Fruit fly (Drosophila melanogaster) whole organism, pupa: ENCODE results near the gene ND-B14.5B.
A peak's percentile ranks its signal among the peaks of the same experiment; 100 is the strongest.

Experiments
- CG10348 ChIP-seq: fragments of 200-800 bp; sonication (Bioruptor generic); IDR thresholded peaks from 2 replicates; pipeline ENCODE4 v1.3.6; 2022; ENCODE audit warnings: missing biosample characterization, missing genetic modification characterization
- CG12605 ChIP-seq: fragments of 200-800 bp; sonication (Bioruptor generic); IDR thresholded peaks from 2 replicates; pipeline ENCODE4 v1.3.6; 2022; ENCODE audit warnings: missing biosample characterization, missing genetic modification characterization
- CG13204 ChIP-seq: fragments of 200-800 bp; sonication (Bioruptor generic); optimal IDR thresholded peaks from 2 replicates; lab custom pipeline; 2018; ENCODE audit warnings: missing biosample characterization, mild to moderate bottlenecking, missing genetic modification characterization, moderate library complexity
- CG14655 ChIP-seq: fragments of 200-800 bp; sonication (Bioruptor generic); optimal IDR thresholded peaks from 3 replicates; lab custom pipeline; 2017; ENCODE audit warnings: mild to moderate bottlenecking, missing biosample characterization, missing genetic modification reagents, missing genetic modification characterization
- CG15710 ChIP-seq: fragments of 200-800 bp; sonication (Bioruptor generic); optimal IDR thresholded peaks from 2 replicates; lab custom pipeline; 2018; ENCODE audit warnings: missing biosample characterization, mild to moderate bottlenecking, missing genetic modification characterization, moderate library complexity
- CG17806 ChIP-seq: fragments of 200-800 bp; sonication (Bioruptor generic); optimal IDR thresholded peaks from 2 replicates; lab custom pipeline; 2018; ENCODE audit warnings: missing biosample characterization, mild to moderate bottlenecking, missing genetic modification characterization, moderate library complexity
- CG32121 ChIP-seq: fragments of 200-800 bp; sonication (Bioruptor generic); IDR thresholded peaks from 2 replicates; pipeline ENCODE4 v1.3.6; 2022; ENCODE audit warnings: missing biosample characterization, missing genetic modification characterization
- CG34367 ChIP-seq: fragments of 200-800 bp; sonication (Bioruptor generic); optimal IDR thresholded peaks from 2 replicates; lab custom pipeline; 2018; ENCODE audit warnings: missing biosample characterization, mild to moderate bottlenecking, missing genetic modification characterization
- CG4496 ChIP-seq: fragments of 200-800 bp; sonication (Bioruptor generic); IDR thresholded peaks from 3 replicates; pipeline ENCODE4 v1.3.6; 2022; ENCODE audit warnings: missing biosample characterization, missing genetic modification characterization
- CG8159 ChIP-seq: fragments of 200-800 bp; sonication (Bioruptor generic); optimal IDR thresholded peaks from 3 replicates; lab custom pipeline; 2018; ENCODE audit warnings: missing biosample characterization, mild to moderate bottlenecking, missing genetic modification characterization, moderate library complexity
- CG8301 ChIP-seq: fragments of 200-800 bp; sonication (Bioruptor generic); optimal IDR thresholded peaks from 2 replicates; lab custom pipeline; 2018; ENCODE audit warnings: missing biosample characterization, mild to moderate bottlenecking, missing genetic modification characterization
- CG9948 ChIP-seq: fragments of 200-800 bp; sonication (Bioruptor generic); optimal IDR thresholded peaks from 2 replicates; lab custom pipeline; 2018; ENCODE audit warnings: missing biosample characterization, mild to moderate bottlenecking, missing genetic modification characterization, moderate library complexity
- D1 ChIP-seq: fragments of 200-800 bp; sonication (Bioruptor generic); optimal IDR thresholded peaks from 2 replicates; lab custom pipeline; 2018; ENCODE audit warnings: missing biosample characterization, mild to moderate bottlenecking, missing genetic modification characterization, moderate library complexity
- EcR ChIP-seq: fragments of 200-800 bp; sonication (Bioruptor generic); optimal IDR thresholded peaks from 3 replicates; lab custom pipeline; 2019; ENCODE audit warnings: missing biosample characterization, missing genetic modification characterization, mild to moderate bottlenecking, moderate library complexity, missing genetic modification reagents
- Ets98B ChIP-seq: fragments of 200-800 bp; sonication (Bioruptor generic); IDR thresholded peaks from 2 replicates; pipeline ENCODE4 v1.3.6; 2022; ENCODE audit warnings: missing biosample characterization, missing genetic modification characterization
- Pif1A ChIP-seq: fragments of 200-800 bp; sonication (Bioruptor generic); optimal IDR thresholded peaks from 3 replicates; lab custom pipeline; 2016; ENCODE audit warnings: missing biosample characterization, missing genetic modification characterization
- Pif1B ChIP-seq: fragments of 200-800 bp; sonication (Bioruptor generic); optimal IDR thresholded peaks from 3 replicates; lab custom pipeline; 2016; ENCODE audit warnings: missing biosample characterization, missing genetic modification characterization
- Snoo ChIP-seq: fragments of 200-800 bp; sonication (Bioruptor generic); optimal IDR thresholded peaks from 3 replicates; lab custom pipeline; 2017; ENCODE audit warnings: missing biosample characterization, mild to moderate bottlenecking, missing genetic modification characterization, inconsistent platforms
- fd96Ca ChIP-seq: fragments of 200-800 bp; sonication (Bioruptor generic); IDR thresholded peaks from 3 replicates; pipeline ENCODE4 v1.3.6; 2022; ENCODE audit warnings: missing biosample characterization, missing genetic modification characterization
- gl ChIP-seq: fragments of 200-800 bp; sonication (Bioruptor generic); optimal IDR thresholded peaks from 2 replicates; lab custom pipeline; 2018; ENCODE audit warnings: missing biosample characterization, mild to moderate bottlenecking, missing genetic modification characterization
- rn ChIP-seq: fragments of 200-800 bp; sonication (Bioruptor generic); IDR thresholded peaks from 2 replicates; pipeline ENCODE4 v1.3.6; 2022; ENCODE audit warnings: missing biosample characterization, missing genetic modification characterization

Gene ND-B14.5B

DNA sequence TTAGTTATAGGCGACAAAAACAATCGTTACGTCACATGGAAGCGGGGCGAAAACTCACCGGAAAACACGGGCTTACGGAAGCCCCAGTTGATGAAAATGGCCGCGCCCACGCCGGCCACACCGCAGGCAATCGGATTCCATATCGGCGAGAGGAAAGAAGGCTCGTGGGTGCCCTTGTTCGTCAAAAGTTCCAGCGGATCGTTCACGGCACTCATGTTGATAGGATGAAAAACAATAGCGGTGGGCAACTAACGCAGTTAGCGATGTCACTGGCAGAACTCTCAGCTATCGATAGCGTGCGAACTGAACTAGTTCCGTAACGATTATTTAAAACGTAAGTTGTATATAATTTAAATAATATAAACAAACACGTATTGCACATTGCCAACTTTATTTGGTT, at the start of gene ND-B14.5B:
TSS of gene ND-B14.5B (minus strand) at position 379 of the 400 bp plus-strand sequence.
- TF ChIP-seq CG9948 (tag; lab: Kevin White, UChicago) (no peak), Pif1A (no peak), CG12605 (GFP tag; lab: Robert Waterston, UW) (no peak), CG8159 (tag; lab: Kevin White, UChicago) (no peak), CG15710 (tag; lab: Kevin White, UChicago) (no peak), gl (tag; lab: Kevin White, UChicago) (no peak), CG13204 (GFP tag; lab: Kevin White, UChicago) (no peak)

DNA sequence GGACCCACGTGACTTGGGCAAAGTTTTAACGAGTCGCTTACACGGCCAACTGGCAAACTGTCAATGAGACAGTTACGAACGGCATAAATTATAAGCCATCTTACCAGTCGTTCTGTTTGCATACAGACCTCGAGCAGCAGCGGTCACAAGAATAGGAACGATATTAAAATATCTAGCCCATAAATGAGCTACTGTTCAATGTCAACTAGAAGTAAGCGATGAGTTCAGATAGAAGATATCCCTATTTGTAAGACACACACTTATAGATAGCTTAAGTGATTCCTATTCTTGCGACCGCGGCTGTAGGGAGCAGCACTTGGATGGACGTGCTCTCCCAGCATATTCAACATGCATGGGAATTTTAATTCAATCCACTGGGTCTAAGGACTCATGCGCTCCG, 43.2 kb upstream of the ND-B14.5B start:
- TF ChIP-seq CG34367 (tag; lab: Kevin White, UChicago) (peak; percentile 45), CG8301 (tag; lab: Kevin White, UChicago) (peak; percentile 33), CG8159 (tag; lab: Kevin White, UChicago) (peak; percentile 50), CG15710 (tag; lab: Kevin White, UChicago) (peak; percentile 51), EcR (no peak), rn (GFP tag; lab: Robert Waterston, UW) (no peak), CG10348 (GFP tag; lab: Robert Waterston, UW) (no peak), gl (tag; lab: Kevin White, UChicago) (no peak), CG32121 (no peak), CG13204 (GFP tag; lab: Kevin White, UChicago) (no peak), CG4496 (GFP tag; lab: Robert Waterston, UW) (no peak; the same call in 2 of the 3 replicates), fd96Ca (GFP tag; lab: Robert Waterston, UW) (0 out of 3 replicates have a peak, but pooled peaks have one; percentile 33), CG9948 (tag; lab: Kevin White, UChicago) (no peak), CG14655 (GFP tag; lab: Kevin White, UChicago) (peak; percentile 39), CG17806 (tag; lab: Kevin White, UChicago) (no peak), CG12605 (GFP tag; lab: Robert Waterston, UW) (0 out of 2 replicates have a peak, but pooled peaks have one; percentile 17), Pif1B (no peak), Pif1A (peak; percentile 27), D1 (no peak), Snoo (tag; lab: Kevin White, UChicago) (no peak), Ets98B (no peak)

DNA sequence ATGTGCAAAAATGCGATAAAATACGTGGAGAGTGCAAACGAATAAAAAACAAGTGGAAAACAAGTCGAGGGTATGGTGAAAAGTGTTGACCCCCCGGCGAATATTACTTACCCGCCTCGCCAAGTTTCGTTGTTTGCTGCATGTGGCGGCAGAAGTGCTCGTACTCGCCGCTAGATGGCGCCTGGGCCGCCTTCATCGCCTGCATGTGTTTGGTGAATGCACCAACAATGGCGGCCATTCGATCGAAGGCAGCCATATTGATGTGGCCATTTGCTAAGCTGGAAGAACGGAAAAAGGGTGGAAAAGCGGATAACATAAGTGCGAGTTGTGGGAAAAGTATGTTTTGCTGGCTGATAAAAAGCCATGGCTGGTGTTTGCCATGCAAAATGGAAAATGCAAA, 37.6 kb upstream of the ND-B14.5B start:
- TF ChIP-seq CG13204 (GFP tag; lab: Kevin White, UChicago) = no peak
- TF ChIP-seq EcR = no peak
- no peak for TF ChIP-seq CG17806 (tag; lab: Kevin White, UChicago)
- no peak for TF ChIP-seq Ets98B
- TF ChIP-seq fd96Ca (GFP tag; lab: Robert Waterston, UW) = no peak
- no peak for TF ChIP-seq CG4496 (GFP tag; lab: Robert Waterston, UW)
- no peak for TF ChIP-seq CG8159 (tag; lab: Kevin White, UChicago)
- no peak for TF ChIP-seq CG8301 (tag; lab: Kevin White, UChicago)
- TF ChIP-seq Pif1B = no peak
- TF ChIP-seq CG12605 (GFP tag; lab: Robert Waterston, UW) = no peak
- no peak for TF ChIP-seq CG9948 (tag; lab: Kevin White, UChicago)
- no peak for TF ChIP-seq Snoo (tag; lab: Kevin White, UChicago)
- no peak for TF ChIP-seq CG32121
- TF ChIP-seq rn (GFP tag; lab: Robert Waterston, UW) = no peak
- TF ChIP-seq CG14655 (GFP tag; lab: Kevin White, UChicago) = no peak
- TF ChIP-seq D1 = no peak
- no peak for TF ChIP-seq CG10348 (GFP tag; lab: Robert Waterston, UW)
- no peak for TF ChIP-seq gl (tag; lab: Kevin White, UChicago)
- TF ChIP-seq Pif1A = no peak
- no peak for TF ChIP-seq CG34367 (tag; lab: Kevin White, UChicago)

DNA sequence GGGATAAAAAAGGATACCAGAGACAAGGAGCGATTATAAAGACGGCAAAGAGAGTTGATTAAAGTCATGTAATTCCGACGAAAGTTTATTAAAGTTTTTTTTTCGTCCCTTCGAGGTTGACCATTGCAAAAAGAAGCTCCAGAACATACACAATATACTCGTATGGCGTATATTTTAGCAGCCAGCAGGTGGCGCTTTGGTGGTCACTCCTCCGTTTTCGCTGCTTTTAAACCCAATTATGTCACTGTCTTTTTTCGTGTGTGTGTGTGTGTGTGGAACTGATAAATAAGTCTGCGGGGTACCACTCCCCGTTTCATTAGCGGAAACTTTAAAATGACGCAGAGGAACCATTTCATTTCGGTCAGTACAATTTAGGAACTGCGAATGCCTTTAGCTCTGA, 34.0 kb upstream of the ND-B14.5B start:
- TF ChIP-seq Pif1B (no peak), EcR (no peak), Ets98B (no peak), Snoo (tag; lab: Kevin White, UChicago) (no peak), D1 (no peak), Pif1A (no peak), gl (tag; lab: Kevin White, UChicago) (no peak), CG15710 (tag; lab: Kevin White, UChicago) (no peak)

DNA sequence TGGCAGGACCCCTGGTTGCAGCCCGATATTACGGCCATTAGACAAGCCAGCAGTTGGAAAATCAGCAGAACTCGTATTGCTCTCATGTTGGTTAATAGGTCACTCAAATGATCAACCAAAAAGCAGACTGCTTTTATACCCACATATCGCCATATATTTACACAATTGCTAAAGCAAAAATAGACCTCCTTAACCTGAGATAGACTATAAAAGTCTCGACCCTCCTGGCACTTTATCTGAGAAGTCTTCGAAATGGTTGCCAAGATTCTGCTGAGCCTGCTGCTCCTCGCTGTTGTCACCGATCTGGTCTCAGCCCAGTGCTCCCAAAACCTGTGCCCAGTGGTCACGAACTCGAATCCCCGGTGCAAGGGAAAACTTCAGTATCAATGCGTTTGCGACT, 28.1 kb upstream of the ND-B14.5B start, which contains the start of the genes CG31698 and CG15404:
TSS of gene CG31698 (minus strand) at position 101 of the 400 bp plus-strand sequence.
TSS of gene CG15404 (plus strand) at position 233 of the 400 bp plus-strand sequence.
- TF ChIP-seq CG10348 (GFP tag; lab: Robert Waterston, UW) = no peak
- no peak for TF ChIP-seq CG9948 (tag; lab: Kevin White, UChicago)
- TF ChIP-seq rn (GFP tag; lab: Robert Waterston, UW) = no peak

DNA sequence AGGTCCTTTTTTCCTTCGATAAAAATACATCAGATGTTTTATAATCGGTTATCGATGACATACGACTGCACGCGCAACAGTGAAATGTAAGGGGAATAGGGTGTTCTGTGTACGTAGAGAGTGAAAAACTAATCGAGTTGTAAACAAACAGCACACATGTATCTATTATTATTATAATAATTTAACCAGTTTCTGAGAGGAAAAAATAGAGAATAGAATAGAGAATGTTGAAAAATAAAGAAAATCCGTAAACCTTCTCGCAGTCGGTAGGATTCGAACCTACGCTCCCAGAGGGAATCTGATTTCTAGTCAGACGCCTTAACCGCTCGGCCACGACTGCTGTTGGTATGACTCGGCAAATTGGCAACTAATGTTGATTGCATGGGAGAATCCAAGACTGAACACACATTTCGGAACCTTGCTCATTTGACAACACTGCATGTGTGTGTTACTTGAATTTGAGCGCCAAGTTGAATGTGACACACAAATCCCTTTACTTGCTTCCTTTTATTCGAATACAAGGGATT, 27.2 kb upstream of the ND-B14.5B start:
- TF ChIP-seq Pif1B (peak; percentile 52), CG13204 (GFP tag; lab: Kevin White, UChicago) (no peak), CG8159 (tag; lab: Kevin White, UChicago) (peak; percentile 31), Snoo (tag; lab: Kevin White, UChicago) (no peak), CG34367 (tag; lab: Kevin White, UChicago) (no peak), CG12605 (GFP tag; lab: Robert Waterston, UW) (peak; percentile 49; the same call in 1 of the 2 replicates), CG17806 (tag; lab: Kevin White, UChicago) (no peak), gl (tag; lab: Kevin White, UChicago) (peak; percentile 40), rn (GFP tag; lab: Robert Waterston, UW) (no peak), Ets98B (peak; percentile 47; the same call in 1 of the 2 replicates), EcR (no peak), CG32121 (peak; percentile 21; the same call in 1 of the 2 replicates), CG8301 (tag; lab: Kevin White, UChicago) (no peak), CG15710 (tag; lab: Kevin White, UChicago) (no peak), fd96Ca (GFP tag; lab: Robert Waterston, UW) (peak; percentile 45; the same call in 1 of the 3 replicates), Pif1A (peak; percentile 35)
